Worm (Caenorhabditis elegans): ENCODE data around the gene srh-304.

Gene srh-304

ce11 chrV:17845370-17845967, 17.1 kb downstream of the srh-304 start:
- no peak for TF ChIP-seq Y116A8C.19 (tag; optimal IDR thresholded peaks at IDR 0.05; ENCODE audit: borderline replicate concordance)
- TF ChIP-seq lir-3 (tag; optimal IDR thresholded peaks at IDR 0.05; ENCODE audit: poor library complexity) = no peak
- no peak for TF ChIP-seq mab-9 (GFP tag; IDR thresholded peaks at IDR 0.05)

DNA sequence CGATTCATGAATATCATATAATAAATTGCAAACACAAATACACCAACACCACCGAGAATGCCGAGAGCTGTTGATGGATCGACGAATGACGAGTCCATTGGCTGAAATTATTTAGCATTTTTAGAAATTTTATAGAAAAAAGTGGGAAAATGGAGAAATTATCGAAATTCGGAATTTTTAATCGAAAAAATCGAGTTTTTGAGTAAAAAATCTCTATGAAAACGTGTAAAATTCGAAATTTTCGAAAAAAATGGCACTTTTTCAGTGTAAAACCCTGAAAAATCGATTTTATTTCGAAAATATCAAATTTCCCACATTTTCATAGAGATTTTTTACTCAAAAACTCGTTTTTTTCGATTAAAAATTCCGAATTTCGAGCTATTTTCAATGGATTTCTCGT, 27.5 kb downstream of the srh-304 start, which contains the start of gene tcc-1:
Gene tcc-1, minus strand, starts transcription at position 101 of the 400 bp plus-strand sequence.
- no peak for TF ChIP-seq xbp-1 (tag; optimal IDR thresholded peaks at IDR 0.05)
- TF ChIP-seq egl-27 (tag; optimal IDR thresholded peaks at IDR 0.05) = no peak
- TF ChIP-seq nhr-19 (GFP tag; conservative IDR thresholded peaks at IDR 0.05) = no peak
- no peak for TF ChIP-seq mdl-1 (tag; optimal IDR thresholded peaks at IDR 0.05)
- no peak for TF ChIP-seq nhr-90 (tag; optimal IDR thresholded peaks at IDR 0.05; ENCODE audit: poor library complexity)
- no peak for TF ChIP-seq unc-62 (GFP tag; optimal IDR thresholded peaks at IDR 0.05)
- no peak for TF ChIP-seq lin-13 (GFP tag; optimal IDR thresholded peaks at IDR 0.05)
- TF ChIP-seq snu-23 (GFP tag; optimal IDR thresholded peaks at IDR 0.05) = no peak
- no peak for TF ChIP-seq F16B12.6 (tag; optimal IDR thresholded peaks at IDR 0.05)
- TF ChIP-seq tbx-2 (tag; optimal IDR thresholded peaks at IDR 0.05) = no peak

DNA sequence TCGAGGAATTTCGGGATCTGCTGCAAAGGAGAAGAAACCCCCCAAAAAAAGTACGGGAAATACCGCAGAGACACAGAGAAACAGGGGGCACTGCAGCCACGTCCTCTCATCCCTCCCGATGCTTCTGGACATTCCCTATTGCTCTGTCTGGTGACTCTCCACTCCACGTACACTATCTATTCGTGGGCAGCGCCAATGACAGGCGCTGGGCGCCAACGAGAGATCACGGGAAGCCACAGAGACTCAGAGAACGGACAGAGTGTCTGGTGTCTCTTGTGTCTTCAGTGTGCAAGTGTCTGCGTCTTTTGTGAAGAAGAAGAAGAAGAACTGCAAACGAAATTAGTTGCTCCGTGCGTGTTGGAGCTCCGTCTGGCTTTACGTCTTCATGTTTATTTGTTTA, 29.5 kb downstream of the srh-304 start:
- TF ChIP-seq aly-2 (tag; optimal IDR thresholded peaks at IDR 0.05) (no peak), nhr-12 (tag; optimal IDR thresholded peaks at IDR 0.05) (no peak), ceh-82 (tag; optimal IDR thresholded peaks at IDR 0.05) (peak; percentile 59 to 92 (median 82)), mdl-1 (tag; optimal IDR thresholded peaks at IDR 0.05) (peak; percentile 43 to 68), unc-130 (tag; optimal IDR thresholded peaks at IDR 0.05) (no peak), tlp-1 (tag; optimal IDR thresholded peaks at IDR 0.05) (no peak), pqm-1 (tag; optimal IDR thresholded peaks at IDR 0.05) (no peak), unc-62 (GFP tag; optimal IDR thresholded peaks at IDR 0.05) (no peak), snpc-4 (tag; optimal IDR thresholded peaks at IDR 0.05) (peak; percentile 60), swsn-7 (tag; optimal IDR thresholded peaks at IDR 0.05) (peak; percentile 91), irx-1 (tag; optimal IDR thresholded peaks at IDR 0.05) (peak; percentile 63), egl-13 (tag; optimal IDR thresholded peaks at IDR 0.05) (peak; percentile 81), nhr-237 (tag; optimal IDR thresholded peaks at IDR 0.05) (peak; percentile 80), sup-37 (GFP tag; optimal IDR thresholded peaks at IDR 0.05) (peak; percentile 3), fkh-8 (tag; optimal IDR thresholded peaks at IDR 0.05) (peak; percentile 93), pax-3 (tag; optimal IDR thresholded peaks at IDR 0.05) (peak; percentile 59), mef-2 (tag; optimal IDR thresholded peaks at IDR 0.05) (peak; percentile 64), nhr-20 (tag; optimal IDR thresholded peaks at IDR 0.05) (peak; percentile 82), aha-1 (tag; optimal IDR thresholded peaks at IDR 0.05) (no peak), ama-1 (optimal IDR thresholded peaks at IDR 0.05) (peak; percentile 41), fkh-4 (tag; optimal IDR thresholded peaks at IDR 0.05; ENCODE audit: borderline replicate concordance) (no peak), skn-1 (tag; optimal IDR thresholded peaks at IDR 0.05) (no peak), lin-13 (GFP tag; optimal IDR thresholded peaks at IDR 0.05) (peak; percentile 76), mab-9 (GFP tag; IDR thresholded peaks at IDR 0.05) (no peak), zag-1 (tag; optimal IDR thresholded peaks at IDR 0.05) (no peak), lin-15B (tag; optimal IDR thresholded peaks at IDR 0.05) (peak; percentile 62), ceh-8 (GFP tag; optimal IDR thresholded peaks at IDR 0.05) (peak; percentile 37), unc-98 (GFP tag; IDR thresholded peaks at IDR 0.05) (no peak), nhr-11 (tag; optimal IDR thresholded peaks at IDR 0.05) (peak; percentile 34), lsy-2 (tag; optimal IDR thresholded peaks at IDR 0.05) (peak; percentile 78 to 85), nhr-85 (tag) (peak; percentile 77), elt-3 (tag; optimal IDR thresholded peaks at IDR 0.05) (peak in 1 of 6 experiments; percentile 55), nhr-90 (tag; optimal IDR thresholded peaks at IDR 0.05; ENCODE audit: poor library complexity) (peak; percentile 63), lin-39 (tag; optimal IDR thresholded peaks at IDR 0.05) (no peak), vab-15 (tag; optimal IDR thresholded peaks at IDR 0.05) (no peak), xbp-1 (tag; optimal IDR thresholded peaks at IDR 0.05) (peak; percentile 73), tbx-2 (tag; optimal IDR thresholded peaks at IDR 0.05) (peak; percentile 90), ces-1 (GFP tag; optimal IDR thresholded peaks at IDR 0.05) (peak; percentile 62), elt-2 (tag; optimal IDR thresholded peaks at IDR 0.05) (peak; percentile 31), egl-27 (tag; optimal IDR thresholded peaks at IDR 0.05) (peak; percentile 35 to 86), efl-1 (optimal IDR thresholded peaks at IDR 0.05) (peak; percentile 82 to 95), efl-1 (GFP tag; optimal IDR thresholded peaks at IDR 0.05 in 1 of 2) (peak; percentile 60 to 96), F16B12.6 (tag; optimal IDR thresholded peaks at IDR 0.05) (peak; percentile 18)

Measured in whole organism, L1 larva.